Worm (Caenorhabditis elegans) whole organism, early embryonic: ENCODE measurements around the gene Y38E10A.34.

ENCODE experiments used
- ama-1 ChIP-seq: fragments of 150-350 bp; optimal IDR thresholded peaks from 2 replicates; lab custom pipeline; 2014
- ceh-13 ChIP-seq: fragments of 200-800 bp; sonication (Bioruptor generic); optimal IDR thresholded peaks from 2 replicates; lab custom pipeline; 2018; ENCODE audit warnings: mild to moderate bottlenecking, missing genetic modification characterization, missing compliant biosample characterization
- ets-7 ChIP-seq: sonication (generic microtip); optimal IDR thresholded peaks from 2 replicates; lab custom pipeline; 2016; ENCODE audit warnings: missing genotype, missing genetic modification characterization, missing compliant biosample characterization

DNA sequence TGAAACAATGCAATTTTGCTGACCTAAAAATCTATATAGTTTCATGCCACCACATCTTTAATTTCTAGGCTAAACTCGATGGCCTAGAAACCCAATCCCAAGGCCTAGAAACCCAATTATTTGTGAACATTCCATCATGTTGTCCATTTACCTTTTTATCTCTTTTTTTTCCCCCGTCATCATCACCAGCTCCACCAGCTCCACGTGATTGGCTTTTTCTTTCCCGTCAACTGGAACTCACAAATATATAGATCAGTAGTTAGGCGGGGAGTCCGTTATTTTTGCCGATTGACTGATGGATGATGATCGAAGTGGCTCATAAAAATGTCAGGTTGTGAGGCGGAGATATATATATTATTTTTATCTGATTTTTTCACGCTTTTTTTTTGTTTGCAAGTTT is 27.4 kb downstream of the Y38E10A.34 start:
- TF ChIP-seq ets-7 (tag; lab: Kevin White, UChicago) (no peak), ama-1 (lab: Kevin White, UChicago) (no peak), ceh-13 (no peak)
